Worm (Caenorhabditis elegans): ENCODE results near the gene ced-4.
A peak's percentile ranks its signal among the peaks of the same experiment; 100 is the strongest.

ced-4 gene

ce11 chrIII:4893540-4893939 lies 41.4 kb downstream of the ced-4 start, which contains the start of gene F26F4.6:
F26F4.6 (minus strand) TSS chrIII:4893640.
- TF ChIP-seq hnd-1 (tag; optimal IDR thresholded peaks at IDR 0.05) (no peak), scrt-1 (GFP tag; IDR thresholded peaks at IDR 0.05) (no peak), ceh-36 (tag; optimal IDR thresholded peaks at IDR 0.05) (no peak), ama-1 (optimal IDR thresholded peaks at IDR 0.05) (no peak), ets-7 (tag; optimal IDR thresholded peaks at IDR 0.05) (no peak), sea-1 (GFP tag; conservative IDR thresholded peaks at IDR 0.05) (no peak), hmg-4 (GFP tag; optimal IDR thresholded peaks at IDR 0.05) (no peak), tra-4 (tag; optimal IDR thresholded peaks at IDR 0.05) (no peak), tbx-37 (GFP tag; conservative IDR thresholded peaks at IDR 0.05) (no peak), hmbx-1 (tag; optimal IDR thresholded peaks at IDR 0.05) (no peak), ceh-13 (GFP tag; optimal IDR thresholded peaks at IDR 0.05) (no peak), B0310.2 (tag; optimal IDR thresholded peaks at IDR 0.05) (no peak), F13C5.2 (tag; optimal IDR thresholded peaks at IDR 0.05) (no peak), pes-1 (GFP tag; IDR thresholded peaks at IDR 0.05) (no peak), aly-1 (tag; optimal IDR thresholded peaks at IDR 0.05) (no peak), tbx-11 (GFP tag; IDR thresholded peaks at IDR 0.05) (no peak)

- TF ChIP-seq F13C5.2 (tag; optimal IDR thresholded peaks at IDR 0.05) (no peak), pes-1 (GFP tag; IDR thresholded peaks at IDR 0.05) (no peak), ceh-13 (GFP tag; optimal IDR thresholded peaks at IDR 0.05) (no peak), tbx-11 (GFP tag; IDR thresholded peaks at IDR 0.05) (no peak), ama-1 (optimal IDR thresholded peaks at IDR 0.05) (no peak), B0310.2 (tag; optimal IDR thresholded peaks at IDR 0.05) (no peak), sea-1 (GFP tag; conservative IDR thresholded peaks at IDR 0.05) (no peak), aly-1 (tag; optimal IDR thresholded peaks at IDR 0.05) (no peak), scrt-1 (GFP tag; IDR thresholded peaks at IDR 0.05) (no peak), ceh-36 (tag; optimal IDR thresholded peaks at IDR 0.05) (no peak), hmbx-1 (tag; optimal IDR thresholded peaks at IDR 0.05) (no peak), flt-1 (GFP tag; IDR thresholded peaks at IDR 0.05) (no peak), tbx-37 (GFP tag; conservative IDR thresholded peaks at IDR 0.05) (no peak), tra-4 (tag; optimal IDR thresholded peaks at IDR 0.05) (no peak), hnd-1 (tag; optimal IDR thresholded peaks at IDR 0.05) (no peak), hmg-4 (GFP tag; optimal IDR thresholded peaks at IDR 0.05) (no peak)
Observed at ce11 chrIII:4895313-4895712, 43.2 kb downstream of the ced-4 start.

ce11 chrIII:4899035-4899578 lies 47.0 kb downstream of the ced-4 start, which contains the start of gene nhl-2:
nhl-2 (minus strand) TSS chrIII:4899085.
- no peak for TF ChIP-seq tbx-11 (GFP tag; IDR thresholded peaks at IDR 0.05)
- no peak for TF ChIP-seq ama-1 (optimal IDR thresholded peaks at IDR 0.05)
- TF ChIP-seq hmbx-1 (tag; optimal IDR thresholded peaks at IDR 0.05) = no peak

ce11 chrIII:4899728-4900127 lies 47.6 kb downstream of the ced-4 start:
- TF ChIP-seq tbx-37 (GFP tag; conservative IDR thresholded peaks at IDR 0.05) = no peak
- TF ChIP-seq F13C5.2 (tag; optimal IDR thresholded peaks at IDR 0.05) = peak; percentile 87
- TF ChIP-seq B0310.2 (tag; optimal IDR thresholded peaks at IDR 0.05) = peak; percentile 19
- no peak for TF ChIP-seq ceh-36 (tag; optimal IDR thresholded peaks at IDR 0.05)
- no peak for TF ChIP-seq flt-1 (GFP tag; IDR thresholded peaks at IDR 0.05)
- TF ChIP-seq hmbx-1 (tag; optimal IDR thresholded peaks at IDR 0.05) = no peak
- peak; percentile 5 for TF ChIP-seq ets-7 (tag; optimal IDR thresholded peaks at IDR 0.05)
- peak; percentile 55; the same call in 1 of the 2 replicates for TF ChIP-seq scrt-1 (GFP tag; IDR thresholded peaks at IDR 0.05)
- TF ChIP-seq ama-1 (optimal IDR thresholded peaks at IDR 0.05) = no peak
- TF ChIP-seq pes-1 (GFP tag; IDR thresholded peaks at IDR 0.05) = no peak
- no peak for TF ChIP-seq hnd-1 (tag; optimal IDR thresholded peaks at IDR 0.05)
- TF ChIP-seq aly-1 (tag; optimal IDR thresholded peaks at IDR 0.05) = no peak
- TF ChIP-seq sea-1 (GFP tag; conservative IDR thresholded peaks at IDR 0.05) = 0 out of 2 replicates have a peak, but pooled peaks have one; percentile 14
- no peak for TF ChIP-seq tra-4 (tag; optimal IDR thresholded peaks at IDR 0.05)
- TF ChIP-seq hmg-4 (GFP tag; optimal IDR thresholded peaks at IDR 0.05) = peak; percentile 91
- TF ChIP-seq ceh-13 (GFP tag; optimal IDR thresholded peaks at IDR 0.05) = no peak
- no peak for TF ChIP-seq tbx-11 (GFP tag; IDR thresholded peaks at IDR 0.05)

ce11 chrIII:4900260-4900659 lies 48.1 kb downstream of the ced-4 start, which contains the start of gene tag-340:
tag-340 (plus strand) TSS chrIII:4900508.
- no peak for TF ChIP-seq tbx-37 (GFP tag; conservative IDR thresholded peaks at IDR 0.05)
- TF ChIP-seq hmg-4 (GFP tag; optimal IDR thresholded peaks at IDR 0.05) = no peak
- TF ChIP-seq sea-1 (GFP tag; conservative IDR thresholded peaks at IDR 0.05) = no peak
- no peak for TF ChIP-seq ama-1 (optimal IDR thresholded peaks at IDR 0.05)
- no peak for TF ChIP-seq pes-1 (GFP tag; IDR thresholded peaks at IDR 0.05)
- no peak for TF ChIP-seq flt-1 (GFP tag; IDR thresholded peaks at IDR 0.05)
- no peak for TF ChIP-seq ceh-36 (tag; optimal IDR thresholded peaks at IDR 0.05)
- no peak for TF ChIP-seq ceh-13 (GFP tag; optimal IDR thresholded peaks at IDR 0.05)
- no peak for TF ChIP-seq hmbx-1 (tag; optimal IDR thresholded peaks at IDR 0.05)

- TF ChIP-seq ama-1 (optimal IDR thresholded peaks at IDR 0.05) = no peak
- TF ChIP-seq ceh-13 (GFP tag; optimal IDR thresholded peaks at IDR 0.05) = no peak
- no peak for TF ChIP-seq tbx-11 (GFP tag; IDR thresholded peaks at IDR 0.05)
- TF ChIP-seq F13C5.2 (tag; optimal IDR thresholded peaks at IDR 0.05) = no peak
- TF ChIP-seq hmg-4 (GFP tag; optimal IDR thresholded peaks at IDR 0.05) = no peak
- TF ChIP-seq flt-1 (GFP tag; IDR thresholded peaks at IDR 0.05) = no peak
- no peak for TF ChIP-seq aly-1 (tag; optimal IDR thresholded peaks at IDR 0.05)
- TF ChIP-seq ets-7 (tag; optimal IDR thresholded peaks at IDR 0.05) = no peak
- TF ChIP-seq B0310.2 (tag; optimal IDR thresholded peaks at IDR 0.05) = no peak
- no peak for TF ChIP-seq sea-1 (GFP tag; conservative IDR thresholded peaks at IDR 0.05)
- no peak for TF ChIP-seq tbx-37 (GFP tag; conservative IDR thresholded peaks at IDR 0.05)
- no peak for TF ChIP-seq scrt-1 (GFP tag; IDR thresholded peaks at IDR 0.05)
- no peak for TF ChIP-seq tra-4 (tag; optimal IDR thresholded peaks at IDR 0.05)
- no peak for TF ChIP-seq hmbx-1 (tag; optimal IDR thresholded peaks at IDR 0.05)
- no peak for TF ChIP-seq pes-1 (GFP tag; IDR thresholded peaks at IDR 0.05)
- no peak for TF ChIP-seq hnd-1 (tag; optimal IDR thresholded peaks at IDR 0.05)
- TF ChIP-seq ceh-36 (tag; optimal IDR thresholded peaks at IDR 0.05) = no peak
Observed at ce11 chrIII:4903784-4904183, 51.7 kb downstream of the ced-4 start, which contains the start of gene kbp-2. kbp-2 (minus strand) TSS chrIII:4903884.

All from whole organism, early embryonic.